Fruit fly (Drosophila melanogaster): ENCODE measurements around the gene CG11656.

DNA sequence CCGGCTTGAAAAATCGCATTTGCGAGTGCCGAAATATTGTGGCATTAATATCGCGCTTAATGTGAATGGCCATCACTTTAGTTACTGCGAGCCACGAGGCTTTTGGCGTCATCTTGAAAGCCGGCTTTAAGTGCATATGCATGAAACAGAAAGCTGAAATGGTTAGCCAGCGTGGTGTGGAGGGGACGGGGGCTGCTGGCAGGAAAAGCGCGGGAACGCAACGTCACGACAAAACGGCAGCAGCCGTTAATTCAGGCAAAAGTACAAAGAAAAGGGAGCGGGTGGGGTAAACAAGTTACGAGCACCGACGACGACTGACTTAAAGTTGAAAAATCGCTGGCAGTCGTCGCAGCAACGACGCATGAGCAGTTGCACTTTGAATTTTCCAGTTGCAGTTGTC, 5.7 kb downstream of the CG11656 start:
- TF ChIP-seq h (optimal IDR thresholded peaks at IDR 0.05) (no peak), Myc (optimal IDR thresholded peaks at IDR 0.05) (no peak), insv (optimal IDR thresholded peaks at IDR 0.05) (no peak), ttk (optimal IDR thresholded peaks at IDR 0.05) (no peak), Sin3A (optimal IDR thresholded peaks at IDR 0.05) (no peak)
